Fruit fly (Drosophila melanogaster) whole organism, wandering third instar larva: ENCODE measurements around the gene CG14506.

Source experiments
- Rel ChIP-seq, 2 experiments: fragments of 200-800 bp; sonication (Bioruptor generic) in 1 of 2; optimal IDR thresholded peaks; 2 replicates in 1 of 2; 3 replicates in 1 of 2; lab custom pipeline; 2016 to 2019; ENCODE audit warnings: mild to moderate bottlenecking in 2 of 2, missing biosample characterization in 2 of 2, missing genetic modification characterization in 2 of 2, moderate library complexity in 1 of 2
- h ChIP-seq: fragments of 200-800 bp; sonication (Bioruptor generic); optimal IDR thresholded peaks from 3 replicates; lab custom pipeline; 2016; ENCODE audit warnings: missing biosample characterization, mild to moderate bottlenecking, missing genetic modification characterization
- lola ChIP-seq: fragments of >200 bp; optimal IDR thresholded peaks from 2 replicates; lab custom pipeline; 2017; ENCODE audit warnings: missing biosample characterization, missing genetic modification characterization
- usp ChIP-seq: fragments of >200 bp; optimal IDR thresholded peaks from 2 replicates; lab custom pipeline; 2017; ENCODE audit warnings: missing biosample characterization, missing genetic modification characterization

- TF ChIP-seq usp (no peak), h (no peak), Rel (GFP tag; optimal IDR thresholded peaks at IDR 0.05; lab: Kevin White, UChicago) (no peak), Rel (tag; optimal IDR thresholded peaks at IDR 0.05; lab: Kevin White, UChicago) (no peak), lola (GFP tag; lab: Kevin White, UChicago) (no peak)
Observed at dm6 chr3R:29308802-29309405, 11.9 kb upstream of the CG14506 start.
